Worm (Caenorhabditis elegans): Measurements from ENCODE around the gene C23F12.3.

ce11 chrX:9372987-9373386 lies 18.5 kb upstream of the C23F12.3 start:
- TF ChIP-seq cnd-1 (tag; optimal IDR thresholded peaks at IDR 0.05) (no peak), blmp-1 (tag; optimal IDR thresholded peaks at IDR 0.05) (no peak), unc-39 (tag; optimal IDR thresholded peaks at IDR 0.05) (no peak), sem-2 (GFP tag; optimal IDR thresholded peaks at IDR 0.05) (no peak), ztf-11 (tag; optimal IDR thresholded peaks at IDR 0.05) (no peak), M03D4.4 (tag; optimal IDR thresholded peaks at IDR 0.05) (no peak)

Measured in whole organism, mixed stage, embryonic.